Fruit fly (Drosophila melanogaster): ENCODE measurements around the gene CG16704.

CG16704 gene

DNA sequence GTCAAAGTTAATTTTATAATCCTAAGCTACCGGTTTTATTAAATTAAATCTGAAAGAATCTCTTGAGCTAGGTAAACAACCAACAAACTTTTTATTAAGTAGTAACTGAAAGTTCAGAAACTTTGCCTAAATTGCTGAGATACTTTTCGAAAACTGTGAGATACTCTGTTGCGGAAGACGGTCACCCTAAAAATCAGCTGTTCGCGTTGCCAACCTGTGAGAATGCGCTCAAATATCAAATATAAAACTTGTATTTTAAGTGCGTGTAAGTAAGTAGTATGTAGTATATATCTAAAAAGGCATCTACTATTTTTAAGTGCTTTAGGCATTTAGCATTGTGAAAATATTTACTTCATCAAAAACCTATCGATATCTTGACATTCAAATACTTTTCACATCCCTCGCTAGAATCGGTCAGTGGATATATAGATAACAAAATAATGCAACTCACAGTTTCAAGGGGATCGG is 20.6 kb upstream of the CG16704 start, which contains the start of the genes CG31955 and CG2818:
Gene CG31955 (minus strand): TSS at position 157 of the 468 bp plus-strand sequence.
Gene CG2818 (plus strand): TSS at position 412 of the 468 bp plus-strand sequence.
- TF ChIP-seq knrl (GFP tag; IDR thresholded peaks at IDR 0.05; ENCODE audit: partially characterized antibody) (peak; percentile 68), zfh1 (GFP tag; IDR thresholded peaks at IDR 0.05) (no peak), CoRest (tag; optimal IDR thresholded peaks at IDR 0.05) (peak; percentile 47), dpn (GFP tag; optimal IDR thresholded peaks at IDR 0.05) (peak in 1 of 2 experiments; percentile 14), vnd (GFP tag; IDR thresholded peaks at IDR 0.05; ENCODE audit: partially characterized antibody) (peak; percentile 36; the same call in 1 of the 3 replicates), Med (GFP tag) (peak; percentile 70), stwl (tag; optimal IDR thresholded peaks at IDR 0.05) (peak; percentile 70), CG13624 (GFP tag; optimal IDR thresholded peaks at IDR 0.05) (peak; percentile 6), Hsf (GFP tag; optimal IDR thresholded peaks at IDR 0.05) (peak; percentile 42), chn (GFP tag; optimal IDR thresholded peaks at IDR 0.05) (peak; percentile 16), CG12155 (GFP tag; optimal IDR thresholded peaks at IDR 0.05) (peak; percentile 9), Ets97D (GFP tag; optimal IDR thresholded peaks at IDR 0.05) (peak; percentile 50), CG12769 (tag; optimal IDR thresholded peaks at IDR 0.05) (peak; percentile 36), Meics (GFP tag; optimal IDR thresholded peaks at IDR 0.05) (peak; percentile 9), pnt (GFP tag; optimal IDR thresholded peaks at IDR 0.05) (no peak), Dp (GFP tag; optimal IDR thresholded peaks at IDR 0.05) (peak; percentile 59), CG7357 (GFP tag; IDR thresholded peaks at IDR 0.05) (no peak), bsh (GFP tag; optimal IDR thresholded peaks at IDR 0.05) (peak in 1 of 2 experiments; percentile 19), ERR (GFP tag; optimal IDR thresholded peaks at IDR 0.05) (peak; percentile 9), crp (GFP tag; optimal IDR thresholded peaks at IDR 0.05) (peak; percentile 71 to 96), tap (tag; optimal IDR thresholded peaks at IDR 0.05) (no peak), E2f1 (GFP tag; IDR thresholded peaks at IDR 0.05) (no peak), inv (GFP tag; IDR thresholded peaks at IDR 0.05; ENCODE audit: partially characterized antibody) (peak; percentile 62), GATAe (GFP tag; conservative IDR thresholded peaks at IDR 0.05) (0 out of 2 replicates have a peak, but pooled peaks have one; percentile 25), CG14710 (tag; optimal IDR thresholded peaks at IDR 0.05) (peak; percentile 38), CG18011 (GFP tag; optimal IDR thresholded peaks at IDR 0.05) (peak; percentile 88), CG9817 (tag; optimal IDR thresholded peaks at IDR 0.05) (no peak), Sry-δ (GFP tag; optimal IDR thresholded peaks at IDR 0.05) (peak; percentile 86), Sin3A (optimal IDR thresholded peaks at IDR 0.05) (peak; percentile 38), sna (GFP tag; IDR thresholded peaks at IDR 0.05; ENCODE audit: partially characterized antibody) (peak; percentile 85), NC2β (GFP tag; optimal IDR thresholded peaks at IDR 0.05) (peak; percentile 3), pzg (GFP tag; optimal IDR thresholded peaks at IDR 0.05) (peak; percentile 71), CG13287 (GFP tag; IDR thresholded peaks at IDR 0.05; ENCODE audit: partially characterized antibody) (peak; percentile 84), phol (tag; optimal IDR thresholded peaks at IDR 0.05) (peak; percentile 73), E2f2 (GFP tag; IDR thresholded peaks at IDR 0.05) (peak; percentile 72), CG12659 (GFP tag; optimal IDR thresholded peaks at IDR 0.05) (peak; percentile 46), CG9437 (GFP tag; optimal IDR thresholded peaks at IDR 0.05) (no peak), Doc3 (GFP tag; IDR thresholded peaks at IDR 0.05; ENCODE audit: partially characterized antibody) (peak; percentile 68), CG4854 (GFP tag; optimal IDR thresholded peaks at IDR 0.05) (peak; percentile 82), row (GFP tag; IDR thresholded peaks at IDR 0.05) (peak; percentile 63), CG2116 (GFP tag; optimal IDR thresholded peaks at IDR 0.05) (peak; percentile 93), CG17361 (GFP tag; IDR thresholded peaks at IDR 0.05) (peak; percentile 38; the same call in 1 of the 3 replicates), B-H2 (GFP tag; optimal IDR thresholded peaks at IDR 0.05) (peak; percentile 23), CG9797 (GFP tag; optimal IDR thresholded peaks at IDR 0.05) (peak; percentile 1), Gug (GFP tag; IDR thresholded peaks at IDR 0.05) (no peak), lmd (GFP tag; IDR thresholded peaks at IDR 0.05) (no peak), CG11695 (GFP tag; IDR thresholded peaks at IDR 0.05) (no peak), HLH4C (GFP tag; IDR thresholded peaks at IDR 0.05; ENCODE audit: partially characterized antibody) (peak; percentile 50; the same call in 1 of the 3 replicates), zfh2 (GFP tag; optimal IDR thresholded peaks at IDR 0.05) (no peak)

All from whole organism, embryonic.